Worm (Caenorhabditis elegans) whole organism, L2 larva: ENCODE data around the gene srg-5.

Source experiments
- F13H6.1 ChIP-seq: sonication (generic microtip); optimal IDR thresholded peaks from 2 replicates; lab custom pipeline; 2016; ENCODE audit warnings: missing genetic modification characterization, missing compliant biosample characterization
- R02D3.7 ChIP-seq: fragments of 150-350 bp; optimal IDR thresholded peaks from 2 replicates; lab custom pipeline; 2014; ENCODE audit warnings: missing biosample characterization, missing genetic modification characterization
- Y55F3AM.14 ChIP-seq: fragments of 200-800 bp; sonication (Bioruptor generic); optimal IDR thresholded peaks from 2 replicates; lab custom pipeline; 2018; ENCODE audit warnings: mild to moderate bottlenecking, missing genetic modification characterization, missing compliant biosample characterization
- ZK546.5 ChIP-seq: sonication (generic microtip); optimal IDR thresholded peaks from 2 replicates; lab custom pipeline; 2017; ENCODE audit warnings: missing biosample characterization, missing genetic modification characterization
- alr-1 ChIP-seq: fragments of 150-350 bp; optimal IDR thresholded peaks from 2 replicates; lab custom pipeline; 2014; ENCODE audit warnings: missing biosample characterization, missing genetic modification characterization
- aly-2 ChIP-seq: fragments of 150-350 bp; optimal IDR thresholded peaks from 2 replicates; lab custom pipeline; 2014; ENCODE audit warnings: missing biosample characterization, missing genetic modification characterization
- blmp-1 ChIP-seq: sonication (generic microtip); optimal IDR thresholded peaks from 2 replicates; lab custom pipeline; 2017; ENCODE audit warnings: missing genetic modification characterization, mild to moderate bottlenecking, missing compliant biosample characterization, antibody characterized with exemption, moderate library complexity; ENCODE audit not compliant: insufficient read depth
- crh-2 ChIP-seq: sonication (generic microtip); optimal IDR thresholded peaks from 2 replicates; lab custom pipeline; 2017; ENCODE audit warnings: missing biosample characterization, missing genetic modification characterization
- dmd-4 ChIP-seq: sonication (generic microtip); optimal IDR thresholded peaks from 2 replicates; lab custom pipeline; 2017; ENCODE audit warnings: missing biosample characterization, missing genetic modification characterization
- egl-27 ChIP-seq: sonication (generic microtip); optimal IDR thresholded peaks from 3 replicates; lab custom pipeline; 2017; ENCODE audit warnings: missing biosample characterization, missing genetic modification reagents, missing genetic modification characterization
- elt-3 ChIP-seq: sonication (generic microtip); optimal IDR thresholded peaks from 2 replicates; lab custom pipeline; 2017; ENCODE audit warnings: missing biosample characterization, missing genetic modification characterization
- fos-1 ChIP-seq: fragments of 150-350 bp; optimal IDR thresholded peaks from 2 replicates; lab custom pipeline; 2014; ENCODE audit warnings: missing biosample characterization, missing genetic modification characterization
- lin-11 ChIP-seq: fragments of 150-350 bp; sonication (generic microtip); optimal IDR thresholded peaks from 2 replicates; lab custom pipeline; 2014; ENCODE audit warnings: missing biosample characterization, missing genetic modification characterization, inconsistent platforms, mixed read lengths
- lin-13 ChIP-seq: fragments of 150-350 bp; optimal IDR thresholded peaks from 2 replicates; lab custom pipeline; 2014; ENCODE audit warnings: missing biosample characterization, missing genetic modification reagents, missing genetic modification characterization
- lin-39 ChIP-seq: fragments of 150-350 bp; optimal IDR thresholded peaks from 2 replicates; lab custom pipeline; 2014; ENCODE audit warnings: missing biosample characterization, missing genetic modification reagents, missing genetic modification characterization
- mab-5 ChIP-seq: fragments of 150-350 bp; optimal IDR thresholded peaks from 2 replicates; lab custom pipeline; 2014; ENCODE audit warnings: missing biosample characterization, missing genetic modification characterization
- nhr-10 ChIP-seq: sonication (generic microtip); optimal IDR thresholded peaks from 2 replicates; lab custom pipeline; 2017; ENCODE audit warnings: missing biosample characterization, missing genetic modification characterization
- nhr-11 ChIP-seq: fragments of 150-350 bp; optimal IDR thresholded peaks from 2 replicates; lab custom pipeline; 2014; ENCODE audit warnings: missing biosample characterization, missing genetic modification characterization
- nhr-12 ChIP-seq: fragments of 150-350 bp; optimal IDR thresholded peaks from 2 replicates; lab custom pipeline; 2014; ENCODE audit warnings: missing biosample characterization, missing genetic modification characterization
- nhr-129 ChIP-seq: fragments of 150-350 bp; optimal IDR thresholded peaks from 2 replicates; lab custom pipeline; 2014; ENCODE audit warnings: missing biosample characterization, missing genetic modification characterization
- nhr-21 ChIP-seq: fragments of 150-350 bp; optimal IDR thresholded peaks from 2 replicates; lab custom pipeline; 2014; ENCODE audit warnings: missing biosample characterization, missing genetic modification characterization
- nhr-23 ChIP-seq: fragments of 150-350 bp; optimal IDR thresholded peaks from 2 replicates; lab custom pipeline; 2014; ENCODE audit warnings: missing biosample characterization, missing genetic modification reagents, missing genetic modification characterization
- nhr-237 ChIP-seq: fragments of 150-350 bp; optimal IDR thresholded peaks from 2 replicates; lab custom pipeline; 2014; ENCODE audit warnings: missing biosample characterization, missing genetic modification characterization
- nhr-25 ChIP-seq: fragments of 150-350 bp; sonication (generic microtip); optimal IDR thresholded peaks from 3 replicates; lab custom pipeline; 2014; ENCODE audit warnings: missing biosample characterization, missing genetic modification characterization
- nhr-6 ChIP-seq: fragments of 150-350 bp; optimal IDR thresholded peaks from 2 replicates; lab custom pipeline; 2014; ENCODE audit warnings: missing biosample characterization, missing genetic modification characterization
- peb-1 ChIP-seq: fragments of 150-350 bp; optimal IDR thresholded peaks from 2 replicates; lab custom pipeline; 2014; ENCODE audit warnings: missing biosample characterization, missing genetic modification characterization
- skn-1 ChIP-seq: sonication (generic microtip); optimal IDR thresholded peaks from 2 replicates; lab custom pipeline; 2017; ENCODE audit warnings: missing biosample characterization, missing genetic modification characterization
- sma-9 ChIP-seq, 2 experiments: fragments of 150-350 bp in 1 of 2; sonication (generic microtip) in 1 of 2; optimal IDR thresholded peaks; 2 replicates each; lab custom pipeline; 2014 to 2016; ENCODE audit warnings: missing genetic modification characterization in 2 of 2, mild to moderate bottlenecking in 1 of 2, missing biosample characterization in 1 of 2, missing compliant biosample characterization in 1 of 2, missing genetic modification reagents in 1 of 2, moderate library complexity in 1 of 2
- snpc-4 ChIP-seq: fragments of 150-350 bp; optimal IDR thresholded peaks from 2 replicates; lab custom pipeline; 2014; ENCODE audit warnings: missing biosample characterization, missing genetic modification characterization
- unc-39 ChIP-seq: fragments of 150-350 bp; optimal IDR thresholded peaks from 2 replicates; lab custom pipeline; 2014; ENCODE audit warnings: missing biosample characterization, missing genetic modification characterization
- unc-55 ChIP-seq: fragments of 150-350 bp; sonication (generic microtip); optimal IDR thresholded peaks from 3 replicates; lab custom pipeline; 2014; ENCODE audit warnings: missing biosample characterization, missing genetic modification reagents, missing genetic modification characterization
- unc-62 ChIP-seq: fragments of 150-350 bp; optimal IDR thresholded peaks from 2 replicates; lab custom pipeline; 2014; ENCODE audit warnings: missing biosample characterization, missing genetic modification reagents, missing genetic modification characterization
- zag-1 ChIP-seq: fragments of 150-350 bp; optimal IDR thresholded peaks from 2 replicates; lab custom pipeline; 2014; ENCODE audit warnings: missing biosample characterization, missing genetic modification characterization
- ztf-11 ChIP-seq: sonication (generic microtip); optimal IDR thresholded peaks from 2 replicates; lab custom pipeline; 2017; ENCODE audit warnings: missing biosample characterization, missing genetic modification characterization

Gene srg-5

ce11 chrIII:6230870-6231269 lies 33.5 kb downstream of the srg-5 start, which contains the start of gene esyt-2:
TSS of gene esyt-2 (minus strand) at chrIII:6230970.
- TF ChIP-seq aly-2 (no peak), nhr-11 (tag; lab: Kevin White, UChicago) (no peak), sma-9 (GFP tag; optimal IDR thresholded peaks at IDR 0.05; lab: Kevin White, UChicago) (no peak), sma-9 (tag; optimal IDR thresholded peaks at IDR 0.05; lab: Kevin White, UChicago) (no peak), egl-27 (no peak), unc-55 (GFP tag; lab: Kevin White, UChicago) (no peak), dmd-4 (tag; lab: Kevin White, UChicago) (no peak), R02D3.7 (no peak), lin-39 (no peak), crh-2 (no peak), mab-5 (tag; lab: Kevin White, UChicago) (no peak), nhr-129 (no peak), nhr-10 (tag; lab: Kevin White, UChicago) (no peak), lin-13 (no peak)

ce11 chrIII:6221403-6221802 lies 42.9 kb downstream of the srg-5 start:
- peak; percentile 8 for TF ChIP-seq unc-55 (GFP tag; lab: Kevin White, UChicago)
- TF ChIP-seq Y55F3AM.14 (GFP tag; lab: Kevin White, UChicago) = no peak

- TF ChIP-seq egl-27 (no peak), nhr-6 (tag; lab: Kevin White, UChicago) (no peak), lin-11 (tag; lab: Kevin White, UChicago) (no peak), unc-39 (no peak), nhr-11 (tag; lab: Kevin White, UChicago) (no peak), alr-1 (tag; lab: Kevin White, UChicago) (no peak), fos-1 (no peak), elt-3 (tag; lab: Kevin White, UChicago) (no peak), nhr-12 (tag; lab: Kevin White, UChicago) (no peak), mab-5 (tag; lab: Kevin White, UChicago) (no peak), snpc-4 (tag; lab: Kevin White, UChicago) (no peak), peb-1 (no peak), skn-1 (tag; lab: Kevin White, UChicago) (no peak), aly-2 (no peak), blmp-1 (tag; lab: Kevin White, UChicago) (no peak)
Observed at ce11 chrIII:6216833-6217466, 47.4 kb downstream of the srg-5 start, which contains the start of gene hot-4. TSS of gene hot-4 (plus strand) at chrIII:6217416.

ce11 chrIII:6215943-6216342 lies 48.4 kb downstream of the srg-5 start:
- TF ChIP-seq unc-55 (GFP tag; lab: Kevin White, UChicago) = no peak
- no peak for TF ChIP-seq ZK546.5 (tag; lab: Kevin White, UChicago)
- TF ChIP-seq blmp-1 (tag; lab: Kevin White, UChicago) = peak; percentile 41
- TF ChIP-seq nhr-21 (tag; lab: Kevin White, UChicago) = peak; percentile 57
- TF ChIP-seq sma-9 (GFP tag; optimal IDR thresholded peaks at IDR 0.05; lab: Kevin White, UChicago) = peak; percentile 56
- TF ChIP-seq sma-9 (tag; optimal IDR thresholded peaks at IDR 0.05; lab: Kevin White, UChicago) = no peak

- TF ChIP-seq ztf-11 = no peak
- no peak for TF ChIP-seq elt-3 (tag; lab: Kevin White, UChicago)
- TF ChIP-seq F13H6.1 (tag; lab: Kevin White, UChicago) = no peak
Observed at ce11 chrIII:6215476-6215875, 48.9 kb downstream of the srg-5 start, which contains the start of gene C23G10.11. TSS of gene C23G10.11 (minus strand) at chrIII:6215576.

ce11 chrIII:6213915-6214314 lies 50.4 kb downstream of the srg-5 start, which contains the start of gene C23G10.10:
TSS of gene C23G10.10 (minus strand) at chrIII:6214015.
- TF ChIP-seq mab-5 (tag; lab: Kevin White, UChicago) (no peak), unc-55 (GFP tag; lab: Kevin White, UChicago) (no peak), nhr-237 (no peak), aly-2 (no peak), nhr-6 (tag; lab: Kevin White, UChicago) (no peak), blmp-1 (tag; lab: Kevin White, UChicago) (no peak), nhr-10 (tag; lab: Kevin White, UChicago) (no peak), unc-62 (GFP tag; lab: Kevin White, UChicago) (no peak), nhr-25 (tag; lab: Kevin White, UChicago) (no peak), Y55F3AM.14 (GFP tag; lab: Kevin White, UChicago) (no peak), nhr-23 (tag; lab: Kevin White, UChicago) (no peak), zag-1 (tag; lab: Kevin White, UChicago) (no peak), nhr-129 (no peak), ZK546.5 (tag; lab: Kevin White, UChicago) (no peak), egl-27 (no peak), skn-1 (tag; lab: Kevin White, UChicago) (no peak)
